Fruit fly (Drosophila melanogaster) whole organism, embryonic: Measurements from ENCODE around the gene CG31388.

Experiments used
- Atf3 ChIP-seq: fragments of 200-800 bp; sonication (Bioruptor generic); optimal IDR thresholded peaks from 3 replicates; lab custom pipeline; 2016; ENCODE audit warnings: missing biosample characterization, missing genetic modification characterization
- Blimp-1 ChIP-seq: fragments of 200-800 bp; sonication (Bioruptor generic); optimal IDR thresholded peaks from 3 replicates; lab custom pipeline; 2018; ENCODE audit warnings: missing biosample characterization, missing genetic modification characterization, mild to moderate bottlenecking, moderate library complexity, missing genetic modification reagents
- CG12299 ChIP-seq: fragments of 200-800 bp; sonication (Bioruptor generic); optimal IDR thresholded peaks from 2 replicates; lab custom pipeline; 2018; ENCODE audit warnings: missing biosample characterization, mild to moderate bottlenecking, missing genetic modification characterization
- CG13624 ChIP-seq: fragments of 200-800 bp; sonication (Bioruptor generic); optimal IDR thresholded peaks from 2 replicates; lab custom pipeline; 2016; ENCODE audit warnings: missing biosample characterization, missing genetic modification characterization
- CG15011 ChIP-seq: fragments of 200-800 bp; sonication (Bioruptor generic); optimal IDR thresholded peaks from 3 replicates; lab custom pipeline; 2018; ENCODE audit warnings: missing biosample characterization, mild to moderate bottlenecking, missing genetic modification characterization
- CG1529 ChIP-seq: fragments of 200-800 bp; sonication (Bioruptor generic); optimal IDR thresholded peaks from 3 replicates; lab custom pipeline; 2018; ENCODE audit warnings: missing biosample characterization, missing genetic modification characterization
- CG17568 ChIP-seq: fragments of 200-800 bp; sonication (Bioruptor generic); optimal IDR thresholded peaks from 2 replicates; lab custom pipeline; 2018; ENCODE audit warnings: missing biosample characterization, mild to moderate bottlenecking, missing genetic modification characterization, moderate library complexity
- CG17912 ChIP-seq: fragments of 200-800 bp; sonication (Bioruptor generic); optimal IDR thresholded peaks from 2 replicates; lab custom pipeline; 2018; ENCODE audit warnings: missing biosample characterization, mild to moderate bottlenecking, missing genetic modification characterization
- CG18262 ChIP-seq: fragments of 200-800 bp; optimal IDR thresholded peaks from 3 replicates; lab custom pipeline; 2019; ENCODE audit warnings: missing biosample characterization, mild to moderate bottlenecking, missing genetic modification characterization, moderate library complexity
- CG4617 ChIP-seq: fragments of 200-800 bp; sonication (Bioruptor generic); optimal IDR thresholded peaks from 3 replicates; lab custom pipeline; 2016; ENCODE audit warnings: missing biosample characterization, missing genetic modification characterization, borderline replicate concordance
- CG5245 ChIP-seq: fragments of 200-800 bp; sonication (Bioruptor generic); optimal IDR thresholded peaks from 3 replicates; lab custom pipeline; 2016; ENCODE audit warnings: missing biosample characterization, missing genetic modification characterization
- CG7987 ChIP-seq: fragments of 200-800 bp; sonication (Bioruptor generic); optimal IDR thresholded peaks from 2 replicates; lab custom pipeline; 2018; ENCODE audit warnings: missing biosample characterization, mild to moderate bottlenecking, missing genetic modification characterization, moderate library complexity
- CG9876 ChIP-seq: fragments of 200-800 bp; sonication (Bioruptor generic); optimal IDR thresholded peaks from 2 replicates; lab custom pipeline; 2016; ENCODE audit warnings: missing biosample characterization, missing genetic modification characterization
- CHES-1-like ChIP-seq: fragments of 200-800 bp; sonication (Bioruptor generic); optimal IDR thresholded peaks from 2 replicates; lab custom pipeline; 2016; ENCODE audit warnings: missing biosample characterization, missing genetic modification characterization
- CTCF ChIP-seq: fragments of 200-800 bp; sonication (Bioruptor generic); optimal IDR thresholded peaks from 2 replicates; lab custom pipeline; 2017; ENCODE audit warnings: missing biosample characterization, mild to moderate bottlenecking, missing genetic modification characterization, moderate library complexity
- D19B ChIP-seq: fragments of 200-800 bp; sonication (Bioruptor generic); optimal IDR thresholded peaks from 2 replicates; lab custom pipeline; 2017; ENCODE audit warnings: missing biosample characterization, mild to moderate bottlenecking, missing genetic modification characterization
- Dbx ChIP-seq: fragments of 200-800 bp; sonication (Bioruptor generic); IDR thresholded peaks from 3 replicates; pipeline ENCODE4 v1.3.6; 2022; ENCODE audit warnings: missing biosample characterization, missing genetic modification characterization
- Dref ChIP-seq: fragments of 200-800 bp; sonication (Bioruptor generic); IDR thresholded peaks from 2 replicates; pipeline ENCODE4 v1.3.6; 2022; ENCODE audit warnings: missing biosample characterization, missing genetic modification characterization
- E2f1 ChIP-seq: fragments of 200-800 bp; sonication (Bioruptor generic); IDR thresholded peaks from 2 replicates; pipeline ENCODE4 v1.3.6; 2022; ENCODE audit warnings: missing biosample characterization, missing genetic modification characterization
- Elba2 ChIP-seq: fragments of 200-800 bp; sonication (Bioruptor generic); optimal IDR thresholded peaks from 3 replicates; lab custom pipeline; 2016; ENCODE audit warnings: missing biosample characterization, missing genetic modification characterization
- HHEX ChIP-seq: fragments of 200-800 bp; sonication (Bioruptor generic); optimal IDR thresholded peaks from 3 replicates; lab custom pipeline; 2017; ENCODE audit warnings: missing biosample characterization, mild to moderate bottlenecking, missing genetic modification characterization, missing genetic modification reagents
- Nf-YC ChIP-seq: fragments of 200-800 bp; optimal IDR thresholded peaks from 3 replicates; lab custom pipeline; 2019; ENCODE audit warnings: missing biosample characterization, mild to moderate bottlenecking, missing genetic modification characterization, moderate library complexity
- Ssrp ChIP-seq: fragments of 200-800 bp; sonication (Bioruptor generic); optimal IDR thresholded peaks from 2 replicates; lab custom pipeline; 2018; ENCODE audit warnings: missing biosample characterization, mild to moderate bottlenecking, missing genetic modification characterization, moderate library complexity
- Stat92E ChIP-seq, 3 experiments: fragments of >200 bp in 2 of 3; fragments of 200-800 bp in 1 of 3; sonication (Bioruptor generic) in 1 of 3; optimal IDR thresholded peaks; 2 replicates each; lab custom pipeline; 2017 to 2019; ENCODE audit warnings: missing biosample characterization in 3 of 3, missing genetic modification characterization in 3 of 3, mild to moderate bottlenecking in 1 of 3, moderate library complexity in 1 of 3
- TFAM ChIP-seq: fragments of 200-800 bp; sonication (Bioruptor generic); optimal IDR thresholded peaks from 2 replicates; lab custom pipeline; 2017; ENCODE audit warnings: missing biosample characterization, missing genetic modification characterization, inconsistent platforms
- Tbp ChIP-seq: fragments of >200 bp; optimal IDR thresholded peaks from 2 replicates; lab custom pipeline; 2018; ENCODE audit warnings: missing biosample characterization, missing genetic modification characterization
- aop ChIP-seq: fragments of 200-800 bp; sonication (Bioruptor generic); IDR thresholded peaks from 2 replicates; pipeline ENCODE4 v1.3.6; 2022; ENCODE audit warnings: missing biosample characterization, missing genetic modification characterization
- bcd ChIP-seq: fragments of 200-800 bp; sonication (Bioruptor generic); optimal IDR thresholded peaks from 2 replicates; lab custom pipeline; 2017; ENCODE audit warnings: missing biosample characterization, mild to moderate bottlenecking, missing genetic modification characterization
- bowl ChIP-seq: fragments of 200-800 bp; sonication (Bioruptor generic); IDR thresholded peaks from 2 replicates; pipeline ENCODE4 v1.3.6; 2022; ENCODE audit warnings: missing biosample characterization, missing genetic modification characterization
- cato ChIP-seq: fragments of 200-800 bp; sonication (Bioruptor generic); optimal IDR thresholded peaks from 2 replicates; lab custom pipeline; 2016; ENCODE audit warnings: missing biosample characterization, missing genetic modification characterization, borderline replicate concordance
- dan ChIP-seq: fragments of 200-800 bp; sonication (Bioruptor generic); IDR thresholded peaks from 2 replicates; pipeline ENCODE4 v1.3.6; 2022; ENCODE audit warnings: missing biosample characterization, missing genetic modification characterization
- dm ChIP-seq: fragments of 200-800 bp; sonication (Bioruptor generic); optimal IDR thresholded peaks from 3 replicates; lab custom pipeline; 2016; ENCODE audit warnings: missing biosample characterization, missing genetic modification characterization
- ewg ChIP-seq: fragments of 200-800 bp; sonication (Bioruptor generic); optimal IDR thresholded peaks from 3 replicates; lab custom pipeline; 2017; ENCODE audit warnings: mild to moderate bottlenecking, missing biosample characterization, missing genetic modification reagents, missing genetic modification characterization
- fu2 ChIP-seq: fragments of 200-800 bp; sonication (Bioruptor generic); optimal IDR thresholded peaks from 2 replicates; lab custom pipeline; 2016; ENCODE audit warnings: missing biosample characterization, missing genetic modification characterization
- gsb ChIP-seq: fragments of 200-800 bp; sonication (Bioruptor generic); IDR thresholded peaks from 2 replicates; pipeline ENCODE4 v1.3.6; 2022; ENCODE audit warnings: missing biosample characterization, missing genetic modification characterization
- inv ChIP-seq: fragments of 200-800 bp; sonication (Bioruptor generic); IDR thresholded peaks from 2 replicates; pipeline ENCODE4 v1.3.6; 2022; ENCODE audit warnings: missing biosample characterization, missing genetic modification characterization; ENCODE audit not compliant: partially characterized antibody
- kay ChIP-seq: fragments of 200-800 bp; sonication (Bioruptor generic); optimal IDR thresholded peaks from 2 replicates; lab custom pipeline; 2016; ENCODE audit warnings: missing biosample characterization, missing genetic modification characterization
- klu ChIP-seq: fragments of 200-800 bp; sonication (Bioruptor generic); IDR thresholded peaks from 2 replicates; pipeline ENCODE4 v1.3.6; 2022; ENCODE audit warnings: missing biosample characterization, missing genetic modification characterization
- mam ChIP-seq: fragments of 200-800 bp; sonication (Bioruptor generic); optimal IDR thresholded peaks from 3 replicates; lab custom pipeline; 2016; ENCODE audit warnings: missing biosample characterization, missing genetic modification characterization
- onecut ChIP-seq: fragments of 200-800 bp; sonication (Bioruptor generic); IDR thresholded peaks from 2 replicates; pipeline ENCODE4 v1.3.6; 2022; ENCODE audit warnings: missing biosample characterization, missing genetic modification characterization
- org-1 ChIP-seq: fragments of 200-800 bp; sonication (Bioruptor generic); optimal IDR thresholded peaks from 2 replicates; lab custom pipeline; 2017; ENCODE audit warnings: missing biosample characterization, missing genetic modification characterization
- p53 ChIP-seq: fragments of 200-800 bp; sonication (Bioruptor generic); optimal IDR thresholded peaks from 2 replicates; lab custom pipeline; 2016; ENCODE audit warnings: missing biosample characterization, missing genetic modification characterization
- salm ChIP-seq: fragments of 200-800 bp; sonication (Bioruptor generic); optimal IDR thresholded peaks from 2 replicates; lab custom pipeline; 2018; ENCODE audit warnings: missing biosample characterization, mild to moderate bottlenecking, missing genetic modification characterization
- sc ChIP-seq, 3 experiments: fragments of >200 bp in 2 of 3; fragments of 200-800 bp in 1 of 3; sonication (Bioruptor generic) in 1 of 3; optimal IDR thresholded peaks; 2 replicates in 2 of 3; 3 replicates in 1 of 3; lab custom pipeline; 2017; ENCODE audit warnings: mild to moderate bottlenecking in 1 of 3, missing biosample characterization in 1 of 3, missing genetic modification characterization in 1 of 3, missing genetic modification reagents in 1 of 3
- sd ChIP-seq: fragments of 200-800 bp; sonication (Bioruptor generic); optimal IDR thresholded peaks from 3 replicates; lab custom pipeline; 2018; ENCODE audit warnings: missing biosample characterization, mild to moderate bottlenecking, missing genetic modification characterization, moderate library complexity
- sna ChIP-seq: fragments of 200-800 bp; sonication (Bioruptor generic); IDR thresholded peaks from 2 replicates; pipeline ENCODE4 v1.3.6; 2022; ENCODE audit warnings: missing biosample characterization, missing genetic modification characterization; ENCODE audit not compliant: partially characterized antibody
- vvl ChIP-seq: fragments of 200-800 bp; sonication (Bioruptor generic); IDR thresholded peaks from 2 replicates; pipeline ENCODE4 v1.3.6; 2022; ENCODE audit warnings: missing biosample characterization, missing genetic modification characterization
- wor ChIP-seq: fragments of 200-800 bp; sonication (Bioruptor generic); IDR thresholded peaks from 2 replicates; pipeline ENCODE4 v1.3.6; 2022; ENCODE audit warnings: missing biosample characterization, missing genetic modification characterization
- zfh2 ChIP-seq: fragments of 200-800 bp; sonication (Bioruptor generic); optimal IDR thresholded peaks from 2 replicates; lab custom pipeline; 2016; ENCODE audit warnings: missing biosample characterization, missing genetic modification characterization

The CG31388 gene

DNA sequence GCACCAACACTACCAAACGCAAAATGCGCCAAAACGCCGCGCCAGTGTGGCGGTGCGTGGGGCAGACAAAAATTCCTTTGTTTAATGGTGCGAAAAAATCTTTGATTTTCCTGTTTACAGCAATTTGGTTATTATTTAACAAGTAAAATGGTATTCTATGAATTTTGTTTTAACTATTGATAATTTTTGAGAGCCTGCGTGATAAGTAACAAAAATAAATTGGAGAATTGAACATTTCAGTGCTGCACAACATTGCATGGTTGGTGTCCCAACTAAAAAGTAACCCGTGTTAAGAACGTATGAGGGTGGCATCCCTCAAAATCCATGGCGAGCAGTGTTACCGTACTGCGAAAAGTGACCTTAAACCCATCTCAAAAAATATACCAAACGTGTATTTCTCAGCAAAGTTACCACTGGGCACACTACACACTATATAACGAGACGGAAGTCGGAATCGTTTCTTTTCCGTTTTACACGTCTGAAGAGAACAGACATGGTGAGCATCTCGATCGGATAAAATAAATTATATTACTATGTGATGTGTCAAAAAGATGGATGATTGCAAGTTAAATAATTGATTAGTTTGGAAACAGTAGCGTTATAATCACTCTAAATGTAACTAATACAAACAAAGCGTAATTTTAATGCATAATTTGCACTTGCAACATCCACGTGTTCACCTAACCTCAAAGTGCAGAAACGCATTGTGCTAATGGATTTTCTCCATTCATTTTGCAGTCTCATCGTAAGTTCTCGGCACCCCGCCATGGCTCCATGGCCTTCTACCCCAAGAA is 16.0 kb upstream of the CG31388 start, which contains the start of the genes CG6693 and RpL3 (continued):
- no peak for TF ChIP-seq zfh2 (GFP tag; lab: Kevin White, UChicago)
- peak; percentile 47; the same call in 1 of the 2 replicates for TF ChIP-seq gsb
- TF ChIP-seq kay (GFP tag; lab: Kevin White, UChicago): peak; percentile 14
- peak; percentile 44 for TF ChIP-seq Blimp-1 (GFP tag; lab: Kevin White, UChicago)
- peak; percentile 47; the same call in 1 of the 2 replicates for TF ChIP-seq E2f1
- TF ChIP-seq HHEX (GFP tag; lab: Kevin White, UChicago): peak; percentile 87
- peak; percentile 71 for TF ChIP-seq salm
- TF ChIP-seq aop (GFP tag; lab: Robert Waterston, UW): no peak
- peak; percentile 89 for TF ChIP-seq Dbx (GFP tag; lab: Robert Waterston, UW)
- peak; percentile 88 for TF ChIP-seq dm (GFP tag; lab: Kevin White, UChicago)
- peak; percentile 44 for TF ChIP-seq Dref (GFP tag; lab: Robert Waterston, UW)
- TF ChIP-seq Nf-YC: peak; percentile 60
- peak; percentile 26 for TF ChIP-seq Ssrp (tag; lab: Kevin White, UChicago)
- peak; percentile 45 for TF ChIP-seq p53 (GFP tag; lab: Kevin White, UChicago)
- TF ChIP-seq D19B (GFP tag; lab: Kevin White, UChicago): peak; percentile 53
- TF ChIP-seq ewg (GFP tag; lab: Kevin White, UChicago): peak; percentile 41
- peak; percentile 50 for TF ChIP-seq CG4617 (GFP tag; lab: Kevin White, UChicago)
- TF ChIP-seq Tbp (GFP tag; lab: Kevin White, UChicago): peak; percentile 83
- TF ChIP-seq sna (GFP tag; lab: Robert Waterston, UW): no peak
- TF ChIP-seq sc (optimal IDR thresholded peaks at IDR 0.05; lab: Kevin White, UChicago): no peak
- peak; percentile 54 for TF ChIP-seq sc (GFP tag; optimal IDR thresholded peaks at IDR 0.05; lab: Kevin White, UChicago)
- TF ChIP-seq bcd: peak; percentile 79
- TF ChIP-seq Elba2 (GFP tag; lab: Kevin White, UChicago): no peak
- TF ChIP-seq cato (GFP tag; lab: Kevin White, UChicago): peak; percentile 43
- peak; percentile 95 for TF ChIP-seq CG7987 (GFP tag; lab: Kevin White, UChicago)
- TF ChIP-seq CG15011 (GFP tag; lab: Kevin White, UChicago): peak; percentile 77
- peak; percentile 64 for TF ChIP-seq CTCF (GFP tag; lab: Kevin White, UChicago)
- peak; percentile 71 for TF ChIP-seq CG9876 (GFP tag; lab: Kevin White, UChicago)
- peak; percentile 84 for TF ChIP-seq onecut (GFP tag; lab: Robert Waterston, UW)
- peak; percentile 24; the same call in 1 of the 2 replicates for TF ChIP-seq inv
- TF ChIP-seq sd: peak; percentile 40
- peak; percentile 54 for TF ChIP-seq mam (GFP tag; lab: Kevin White, UChicago)
- TF ChIP-seq vvl (GFP tag; lab: Robert Waterston, UW): peak; percentile 84
- peak; percentile 55 for TF ChIP-seq CHES-1-like (GFP tag; lab: Kevin White, UChicago)
- peak; percentile 56 for TF ChIP-seq org-1
- TF ChIP-seq CG5245 (GFP tag; lab: Kevin White, UChicago): peak; percentile 38
- TF ChIP-seq wor: no peak
- peak; percentile 37 for TF ChIP-seq fu2 (GFP tag; lab: Kevin White, UChicago)
- no peak for TF ChIP-seq dan (GFP tag; lab: Robert Waterston, UW)
- peak; percentile 72 for TF ChIP-seq CG13624 (GFP tag; lab: Kevin White, UChicago)
- peak; percentile 61; the same call in 1 of the 2 replicates for TF ChIP-seq bowl (GFP tag; lab: Robert Waterston, UW)
- TF ChIP-seq klu (GFP tag; lab: Robert Waterston, UW): no peak
- TF ChIP-seq CG17912 (GFP tag; lab: Kevin White, UChicago): peak; percentile 76
- no peak for TF ChIP-seq TFAM
- TF ChIP-seq CG1529 (GFP tag; lab: Kevin White, UChicago): peak; percentile 54
- peak; percentile 83 for TF ChIP-seq CG12299
- TF ChIP-seq Atf3 (GFP tag; lab: Kevin White, UChicago): peak; percentile 32
- peak; percentile 89 for TF ChIP-seq CG17568
- TF ChIP-seq Stat92E (GFP tag; optimal IDR thresholded peaks at IDR 0.05; lab: Kevin White, UChicago): peak in 1 of 3 experiments; percentile 91
- peak; percentile 69 for TF ChIP-seq CG18262 (tag; lab: Kevin White, UChicago)
